Worm (Caenorhabditis elegans) whole organism, L2 larva: Measurements from ENCODE around the gene T03G6.7.

Source experiments
- C34F6.9 ChIP-seq: fragments of 150-350 bp; optimal IDR thresholded peaks from 2 replicates; lab custom pipeline; 2014; ENCODE audit warnings: missing biosample characterization, missing genetic modification characterization
- F13H6.1 ChIP-seq: sonication (generic microtip); optimal IDR thresholded peaks from 2 replicates; lab custom pipeline; 2016; ENCODE audit warnings: missing genetic modification characterization, missing compliant biosample characterization
- R02D3.7 ChIP-seq: fragments of 150-350 bp; optimal IDR thresholded peaks from 2 replicates; lab custom pipeline; 2014; ENCODE audit warnings: missing biosample characterization, missing genetic modification characterization
- Y55F3AM.14 ChIP-seq: fragments of 200-800 bp; sonication (Bioruptor generic); optimal IDR thresholded peaks from 2 replicates; lab custom pipeline; 2018; ENCODE audit warnings: mild to moderate bottlenecking, missing genetic modification characterization, missing compliant biosample characterization
- aly-2 ChIP-seq: fragments of 150-350 bp; optimal IDR thresholded peaks from 2 replicates; lab custom pipeline; 2014; ENCODE audit warnings: missing biosample characterization, missing genetic modification characterization
- ama-1 ChIP-seq: fragments of 150-350 bp; optimal IDR thresholded peaks from 2 replicates; lab custom pipeline; 2018; ENCODE audit warnings: inconsistent platforms
- blmp-1 ChIP-seq: sonication (generic microtip); optimal IDR thresholded peaks from 2 replicates; lab custom pipeline; 2017; ENCODE audit warnings: missing genetic modification characterization, mild to moderate bottlenecking, missing compliant biosample characterization, antibody characterized with exemption, moderate library complexity; ENCODE audit not compliant: insufficient read depth
- ceh-16 ChIP-seq: fragments of 150-350 bp; optimal IDR thresholded peaks from 2 replicates; lab custom pipeline; 2014; ENCODE audit warnings: missing biosample characterization, missing genetic modification characterization
- ceh-82 ChIP-seq: fragments of 150-350 bp; optimal IDR thresholded peaks from 2 replicates; lab custom pipeline; 2014; ENCODE audit warnings: missing biosample characterization, missing genetic modification characterization
- crh-2 ChIP-seq: sonication (generic microtip); optimal IDR thresholded peaks from 2 replicates; lab custom pipeline; 2017; ENCODE audit warnings: missing biosample characterization, missing genetic modification characterization
- egl-27 ChIP-seq: sonication (generic microtip); optimal IDR thresholded peaks from 3 replicates; lab custom pipeline; 2017; ENCODE audit warnings: missing biosample characterization, missing genetic modification reagents, missing genetic modification characterization
- elt-1 ChIP-seq: fragments of 150-350 bp; optimal IDR thresholded peaks from 2 replicates; lab custom pipeline; 2014; ENCODE audit warnings: missing biosample characterization, missing genetic modification characterization
- fos-1 ChIP-seq: fragments of 150-350 bp; optimal IDR thresholded peaks from 2 replicates; lab custom pipeline; 2014; ENCODE audit warnings: missing biosample characterization, missing genetic modification characterization
- gmeb-1 ChIP-seq: fragments of 150-350 bp; optimal IDR thresholded peaks from 2 replicates; lab custom pipeline; 2014; ENCODE audit warnings: missing biosample characterization, missing genetic modification characterization
- lin-39 ChIP-seq: fragments of 150-350 bp; optimal IDR thresholded peaks from 2 replicates; lab custom pipeline; 2014; ENCODE audit warnings: missing biosample characterization, missing genetic modification reagents, missing genetic modification characterization
- lsy-2 ChIP-seq, 2 experiments: fragments of 150-350 bp in 1 of 2; sonication (generic microtip) in 1 of 2; optimal IDR thresholded peaks; 2 replicates each; lab custom pipeline; 2014 to 2017; ENCODE audit warnings: missing biosample characterization in 2 of 2, missing genetic modification characterization in 2 of 2
- mab-5 ChIP-seq: fragments of 150-350 bp; optimal IDR thresholded peaks from 2 replicates; lab custom pipeline; 2014; ENCODE audit warnings: missing biosample characterization, missing genetic modification characterization
- mbf-1 ChIP-seq: sonication (generic microtip); optimal IDR thresholded peaks from 2 replicates; lab custom pipeline; 2017; ENCODE audit warnings: missing biosample characterization, missing genetic modification characterization
- mdl-1 ChIP-seq, 2 experiments: fragments of 150-350 bp in 1 of 2; sonication (generic microtip) in 1 of 2; optimal IDR thresholded peaks; 2 replicates each; lab custom pipeline; 2017; ENCODE audit warnings: missing biosample characterization in 2 of 2, missing genetic modification characterization in 2 of 2
- nhr-129 ChIP-seq: fragments of 150-350 bp; optimal IDR thresholded peaks from 2 replicates; lab custom pipeline; 2014; ENCODE audit warnings: missing biosample characterization, missing genetic modification characterization
- nhr-21 ChIP-seq: fragments of 150-350 bp; optimal IDR thresholded peaks from 2 replicates; lab custom pipeline; 2014; ENCODE audit warnings: missing biosample characterization, missing genetic modification characterization
- nhr-23 ChIP-seq: fragments of 150-350 bp; optimal IDR thresholded peaks from 2 replicates; lab custom pipeline; 2014; ENCODE audit warnings: missing biosample characterization, missing genetic modification reagents, missing genetic modification characterization
- nhr-237 ChIP-seq: fragments of 150-350 bp; optimal IDR thresholded peaks from 2 replicates; lab custom pipeline; 2014; ENCODE audit warnings: missing biosample characterization, missing genetic modification characterization
- nhr-25 ChIP-seq: fragments of 150-350 bp; sonication (generic microtip); optimal IDR thresholded peaks from 3 replicates; lab custom pipeline; 2014; ENCODE audit warnings: missing biosample characterization, missing genetic modification characterization
- nhr-6 ChIP-seq: fragments of 150-350 bp; optimal IDR thresholded peaks from 2 replicates; lab custom pipeline; 2014; ENCODE audit warnings: missing biosample characterization, missing genetic modification characterization
- nhr-77 ChIP-seq: fragments of 150-350 bp; optimal IDR thresholded peaks from 2 replicates; lab custom pipeline; 2014; ENCODE audit warnings: missing biosample characterization, missing genetic modification characterization
- peb-1 ChIP-seq: fragments of 150-350 bp; optimal IDR thresholded peaks from 2 replicates; lab custom pipeline; 2014; ENCODE audit warnings: missing biosample characterization, missing genetic modification characterization
- sem-4 ChIP-seq: fragments of 150-350 bp; optimal IDR thresholded peaks from 2 replicates; lab custom pipeline; 2014; ENCODE audit warnings: missing biosample characterization, missing genetic modification reagents, missing genetic modification characterization
- skn-1 ChIP-seq: sonication (generic microtip); optimal IDR thresholded peaks from 2 replicates; lab custom pipeline; 2017; ENCODE audit warnings: missing biosample characterization, missing genetic modification characterization
- sma-3 ChIP-seq: sonication (generic microtip); optimal IDR thresholded peaks from 2 replicates; lab custom pipeline; 2016; ENCODE audit warnings: missing genetic modification reagents, missing genetic modification characterization, missing compliant biosample characterization
- sma-9 ChIP-seq, 2 experiments: fragments of 150-350 bp in 1 of 2; sonication (generic microtip) in 1 of 2; optimal IDR thresholded peaks; 2 replicates each; lab custom pipeline; 2014 to 2016; ENCODE audit warnings: missing genetic modification characterization in 2 of 2, mild to moderate bottlenecking in 1 of 2, missing biosample characterization in 1 of 2, missing compliant biosample characterization in 1 of 2, missing genetic modification reagents in 1 of 2, moderate library complexity in 1 of 2
- snpc-4 ChIP-seq: fragments of 150-350 bp; optimal IDR thresholded peaks from 2 replicates; lab custom pipeline; 2014; ENCODE audit warnings: missing biosample characterization, missing genetic modification characterization
- unc-39 ChIP-seq: fragments of 150-350 bp; optimal IDR thresholded peaks from 2 replicates; lab custom pipeline; 2014; ENCODE audit warnings: missing biosample characterization, missing genetic modification characterization
- unc-55 ChIP-seq: fragments of 150-350 bp; sonication (generic microtip); optimal IDR thresholded peaks from 3 replicates; lab custom pipeline; 2014; ENCODE audit warnings: missing biosample characterization, missing genetic modification reagents, missing genetic modification characterization
- unc-62 ChIP-seq: fragments of 150-350 bp; optimal IDR thresholded peaks from 2 replicates; lab custom pipeline; 2014; ENCODE audit warnings: missing biosample characterization, missing genetic modification reagents, missing genetic modification characterization

Gene T03G6.7

DNA sequence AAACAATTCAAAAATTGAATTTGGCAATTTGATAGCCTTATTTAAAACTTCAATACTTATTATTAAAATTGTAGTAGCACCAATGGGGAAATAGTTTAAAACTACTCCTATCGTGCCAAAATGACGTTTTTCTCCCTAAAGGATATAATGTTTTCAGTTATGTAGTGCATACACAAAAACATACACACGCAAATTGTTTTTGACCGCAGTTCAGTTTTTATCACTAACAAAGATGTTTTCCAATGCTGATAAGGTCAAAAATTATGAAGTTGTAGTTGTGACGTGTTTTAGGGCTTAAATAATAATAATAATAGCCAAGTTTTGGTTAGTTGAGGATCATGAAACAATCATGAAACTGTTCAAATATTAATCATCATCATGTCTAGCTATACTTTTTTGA lies 3.8 kb upstream of the T03G6.7 start:
- TF ChIP-seq ceh-82 (tag; lab: Kevin White, UChicago) (no peak), unc-62 (GFP tag; lab: Kevin White, UChicago) (no peak), gmeb-1 (no peak), crh-2 (tag; lab: Kevin White, UChicago) (peak; percentile 5)

ce11 chrX:2590777-2591176 lies 3.1 kb upstream of the T03G6.7 start:
- TF ChIP-seq nhr-129 (peak; percentile 38), aly-2 (tag; lab: Kevin White, UChicago) (no peak), Y55F3AM.14 (GFP tag; lab: Kevin White, UChicago) (no peak), blmp-1 (peak; percentile 36), crh-2 (tag; lab: Kevin White, UChicago) (peak; percentile 17), sma-3 (GFP tag; lab: Kevin White, UChicago) (peak; percentile 12), nhr-25 (tag; lab: Kevin White, UChicago) (peak; percentile 85), ama-1 (peak; percentile 49), nhr-6 (tag; lab: Kevin White, UChicago) (peak; percentile 10), mbf-1 (no peak), skn-1 (tag; lab: Kevin White, UChicago) (no peak), mdl-1 (tag; optimal IDR thresholded peaks at IDR 0.05; lab: Kevin White, UChicago) (no peak), R02D3.7 (tag; lab: Kevin White, UChicago) (no peak), ceh-16 (tag; lab: Kevin White, UChicago) (peak; percentile 24), nhr-237 (no peak), unc-39 (tag; lab: Kevin White, UChicago) (no peak), sma-9 (GFP tag; optimal IDR thresholded peaks at IDR 0.05; lab: Kevin White, UChicago) (peak; percentile 47), sma-9 (tag; optimal IDR thresholded peaks at IDR 0.05; lab: Kevin White, UChicago) (no peak), nhr-21 (tag; lab: Kevin White, UChicago) (peak; percentile 82), lin-39 (no peak), fos-1 (tag; lab: Kevin White, UChicago) (peak; percentile 26), sem-4 (tag; lab: Kevin White, UChicago) (peak; percentile 73)
- TF ChIP-seq, all 48 proteins: peak for 12

DNA sequence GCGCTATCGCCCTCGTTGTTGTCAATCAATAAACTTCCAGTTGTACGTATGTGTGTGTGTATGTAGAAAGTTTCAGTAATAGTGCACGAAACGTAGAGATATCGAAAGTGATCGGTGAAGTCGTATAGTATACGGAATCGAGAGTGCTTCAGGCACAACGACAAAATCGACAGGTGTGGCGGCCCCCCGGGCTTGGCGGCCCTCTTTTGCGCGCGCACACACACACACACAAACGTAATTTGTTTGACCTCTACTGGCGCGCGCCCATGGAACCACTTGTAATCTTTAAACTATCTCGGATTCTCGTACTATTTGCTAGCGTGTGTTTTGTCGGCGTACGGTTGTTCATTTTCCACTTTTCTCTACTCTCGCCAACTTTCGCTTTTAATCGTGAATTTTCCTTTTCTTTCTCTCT lies 2.2 kb upstream of the T03G6.7 start:
- TF ChIP-seq egl-27 (tag; lab: Kevin White, UChicago) (peak; percentile 18), sem-4 (tag; lab: Kevin White, UChicago) (no peak), ama-1 (no peak), nhr-25 (tag; lab: Kevin White, UChicago) (peak; percentile 88), nhr-129 (peak; percentile 61), mbf-1 (no peak), lsy-2 (tag; optimal IDR thresholded peaks at IDR 0.05; lab: Kevin White, UChicago) (peak in 1 of 2 experiments; percentile 51), mab-5 (tag; lab: Kevin White, UChicago) (no peak), nhr-21 (tag; lab: Kevin White, UChicago) (peak; percentile 43), nhr-6 (tag; lab: Kevin White, UChicago) (peak; percentile 37), gmeb-1 (no peak), sma-9 (GFP tag; optimal IDR thresholded peaks at IDR 0.05; lab: Kevin White, UChicago) (peak; percentile 84), sma-9 (tag; optimal IDR thresholded peaks at IDR 0.05; lab: Kevin White, UChicago) (no peak), snpc-4 (tag; lab: Kevin White, UChicago) (peak; percentile 23), unc-55 (GFP tag; lab: Kevin White, UChicago) (no peak), elt-1 (tag; lab: Kevin White, UChicago) (no peak), sma-3 (GFP tag; lab: Kevin White, UChicago) (peak; percentile 65), peb-1 (tag; lab: Kevin White, UChicago) (no peak), nhr-77 (tag; lab: Kevin White, UChicago) (no peak), fos-1 (tag; lab: Kevin White, UChicago) (peak; percentile 8), blmp-1 (peak; percentile 90), crh-2 (tag; lab: Kevin White, UChicago) (no peak), unc-39 (tag; lab: Kevin White, UChicago) (no peak), F13H6.1 (tag; lab: Kevin White, UChicago) (peak; percentile 93), C34F6.9 (tag; lab: Kevin White, UChicago) (peak; percentile 3), lin-39 (no peak), ceh-16 (tag; lab: Kevin White, UChicago) (peak; percentile 82), nhr-23 (tag; lab: Kevin White, UChicago) (no peak)
